Worm (Caenorhabditis elegans) whole organism, young adult: ENCODE measurements around the gene C49C3.4.

ENCODE experiments used
- B0035.1 ChIP-seq: sonication (generic microtip); optimal IDR thresholded peaks from 2 replicates; lab custom pipeline; 2016; ENCODE audit warnings: missing genetic modification characterization, mild to moderate bottlenecking, missing compliant biosample characterization, missing genotype, missing genetic modification reagents
- C06A6.2 ChIP-seq: fragments of 200-800 bp; sonication (Bioruptor generic); conservative IDR thresholded peaks from 2 replicates; pipeline ENCODE4 v1.3.6; 2022; ENCODE audit warnings: missing genetic modification characterization, missing compliant biosample characterization
- D2030.7 ChIP-seq: fragments of 200-800 bp; sonication (Bioruptor generic); IDR thresholded peaks from 2 replicates; pipeline ENCODE4 v1.3.6; 2022; ENCODE audit warnings: missing genetic modification reagents, missing genetic modification characterization, missing compliant biosample characterization
- F37B4.10 ChIP-seq: fragments of 200-800 bp; sonication (Bioruptor generic); IDR thresholded peaks from 2 replicates; pipeline ENCODE4 v1.3.6; 2022; ENCODE audit warnings: missing genetic modification characterization, missing compliant biosample characterization
- F39B2.1 ChIP-seq: fragments of 200-800 bp; sonication (Bioruptor generic); IDR thresholded peaks from 2 replicates; pipeline ENCODE4 v1.3.6; 2022; ENCODE audit warnings: missing genetic modification reagents, missing genetic modification characterization, missing compliant biosample characterization
- F55B11.4 ChIP-seq: sonication (generic microtip); optimal IDR thresholded peaks from 2 replicates; lab custom pipeline; 2016; ENCODE audit warnings: missing compliant biosample characterization, missing genetic modification characterization, borderline replicate concordance; ENCODE audit not compliant: insufficient read depth
- K11D2.4 ChIP-seq: fragments of 200-800 bp; sonication (Bioruptor generic); IDR thresholded peaks from 2 replicates; pipeline ENCODE4 v1.3.6; 2022; ENCODE audit warnings: missing genetic modification reagents, missing genetic modification characterization, missing compliant biosample characterization
- Y53F4B.3 ChIP-seq: fragments of 200-800 bp; sonication (Bioruptor generic); IDR thresholded peaks from 2 replicates; pipeline ENCODE4 v1.3.6; 2022; ENCODE audit warnings: missing genetic modification reagents, missing genetic modification characterization, missing compliant biosample characterization
- akir-1 ChIP-seq: fragments of 200-800 bp; sonication (Bioruptor generic); optimal IDR thresholded peaks from 2 replicates; lab custom pipeline; 2018; ENCODE audit warnings: mild to moderate bottlenecking, missing genetic modification characterization, moderate library complexity, missing compliant biosample characterization
- attf-5 ChIP-seq: fragments of 200-800 bp; sonication (Bioruptor generic); optimal IDR thresholded peaks from 2 replicates; lab custom pipeline; 2018; ENCODE audit warnings: mild to moderate bottlenecking, missing genetic modification characterization, missing compliant biosample characterization
- attf-6 ChIP-seq: fragments of 200-800 bp; sonication (Bioruptor generic); IDR thresholded peaks from 2 replicates; pipeline ENCODE4 v1.3.6; 2022; ENCODE audit warnings: missing genetic modification reagents, missing genetic modification characterization, missing compliant biosample characterization
- bed-1 ChIP-seq: fragments of 200-800 bp; sonication (Bioruptor generic); IDR thresholded peaks from 2 replicates; pipeline ENCODE4 v1.3.6; 2022; ENCODE audit warnings: missing genetic modification reagents, missing genetic modification characterization, missing compliant biosample characterization
- ccch-3 ChIP-seq: fragments of 200-800 bp; sonication (Bioruptor generic); optimal IDR thresholded peaks from 2 replicates; lab custom pipeline; 2018; ENCODE audit warnings: mild to moderate bottlenecking, missing genetic modification characterization, missing compliant biosample characterization
- cebp-2 ChIP-seq: fragments of 200-800 bp; sonication (Bioruptor generic); IDR thresholded peaks from 2 replicates; pipeline ENCODE4 v1.3.6; 2022; ENCODE audit warnings: missing genetic modification characterization, missing compliant biosample characterization
- ceh-27 ChIP-seq: fragments of 200-800 bp; sonication (Bioruptor generic); optimal IDR thresholded peaks from 2 replicates; lab custom pipeline; 2018; ENCODE audit warnings: mild to moderate bottlenecking, missing genetic modification characterization, moderate library complexity, missing compliant biosample characterization
- ceh-40 ChIP-seq: fragments of 200-800 bp; sonication (Bioruptor generic); IDR thresholded peaks from 2 replicates; pipeline ENCODE4 v1.3.6; 2022; ENCODE audit warnings: missing genetic modification characterization, missing compliant biosample characterization
- ceh-58 ChIP-seq: fragments of 200-800 bp; sonication (Bioruptor generic); IDR thresholded peaks from 2 replicates; pipeline ENCODE4 v1.3.6; 2022; ENCODE audit warnings: missing genetic modification characterization, missing compliant biosample characterization
- ceh-79 ChIP-seq: sonication (generic microtip); optimal IDR thresholded peaks from 2 replicates; lab custom pipeline; 2017; ENCODE audit warnings: mild to moderate bottlenecking, missing genetic modification characterization, missing compliant biosample characterization
- chd-7 ChIP-seq: sonication (generic microtip); optimal IDR thresholded peaks from 2 replicates; lab custom pipeline; 2016; ENCODE audit warnings: mild to moderate bottlenecking, missing genetic modification characterization, moderate library complexity, missing compliant biosample characterization
- dpl-1 ChIP-seq: fragments of 150-350 bp; optimal IDR thresholded peaks from 2 replicates; lab custom pipeline; 2014; ENCODE audit warnings: missing biosample characterization, missing genetic modification reagents, missing genetic modification characterization
- ekl-4 ChIP-seq: fragments of 200-800 bp; sonication (Bioruptor generic); IDR thresholded peaks from 2 replicates; pipeline ENCODE4 v1.3.6; 2022; ENCODE audit warnings: missing genetic modification reagents, missing genetic modification characterization, missing compliant biosample characterization
- fkh-3 ChIP-seq: sonication (generic microtip); optimal IDR thresholded peaks from 2 replicates; lab custom pipeline; 2016; ENCODE audit warnings: mild to moderate bottlenecking, missing genetic modification characterization, missing compliant biosample characterization
- gei-17 ChIP-seq: fragments of 200-800 bp; sonication (Bioruptor generic); optimal IDR thresholded peaks from 2 replicates; lab custom pipeline; 2018; ENCODE audit warnings: mild to moderate bottlenecking, missing genetic modification characterization, missing compliant biosample characterization
- him-1 ChIP-seq: sonication (generic microtip); optimal IDR thresholded peaks from 2 replicates; lab custom pipeline; 2016; ENCODE audit warnings: missing genotype, missing genetic modification reagents, missing genetic modification characterization, missing compliant biosample characterization
- lag-1 ChIP-seq: fragments of 200-800 bp; sonication (Bioruptor generic); IDR thresholded peaks from 2 replicates; pipeline ENCODE4 v1.3.6; 2022; ENCODE audit warnings: missing genetic modification reagents, missing genetic modification characterization, missing compliant biosample characterization
- let-607 ChIP-seq, 2 experiments: fragments of 200-800 bp in 1 of 2; sonication (Bioruptor generic) in 1 of 2; sonication (generic microtip) in 1 of 2; optimal IDR thresholded peaks; 2 replicates each; lab custom pipeline; 2016 to 2018; ENCODE audit warnings: mild to moderate bottlenecking in 2 of 2, missing compliant biosample characterization in 2 of 2, missing genetic modification characterization in 2 of 2, moderate library complexity in 2 of 2, missing genotype in 1 of 2
- lin-26 ChIP-seq: fragments of 200-800 bp; sonication (Bioruptor generic); IDR thresholded peaks from 2 replicates; pipeline ENCODE4 v1.3.6; 2022; ENCODE audit warnings: missing genetic modification reagents, missing genetic modification characterization, missing compliant biosample characterization
- lin-40 ChIP-seq: sonication (generic microtip); optimal IDR thresholded peaks from 2 replicates; lab custom pipeline; 2016; ENCODE audit warnings: missing genetic modification characterization, mild to moderate bottlenecking, missing compliant biosample characterization, missing genotype, missing genetic modification reagents
- lin-54 ChIP-seq: fragments of 200-800 bp; sonication (Bioruptor generic); optimal IDR thresholded peaks from 2 replicates; lab custom pipeline; 2018; ENCODE audit warnings: mild to moderate bottlenecking, missing genetic modification characterization, missing compliant biosample characterization
- madf-3 ChIP-seq: fragments of 200-800 bp; sonication (Bioruptor generic); IDR thresholded peaks from 2 replicates; pipeline ENCODE4 v1.3.6; 2022; ENCODE audit warnings: missing genetic modification reagents, missing genetic modification characterization, missing compliant biosample characterization
- madf-6 ChIP-seq: fragments of 200-800 bp; sonication (Bioruptor generic); IDR thresholded peaks from 2 replicates; pipeline ENCODE4 v1.3.6; 2022; ENCODE audit warnings: missing genetic modification reagents, missing genetic modification characterization, missing compliant biosample characterization
- mes-4 ChIP-seq: sonication (generic microtip); optimal IDR thresholded peaks from 2 replicates; lab custom pipeline; 2016; ENCODE audit warnings: missing genotype, missing genetic modification characterization, missing compliant biosample characterization
- mxl-1 ChIP-seq: sonication (generic microtip); optimal IDR thresholded peaks from 2 replicates; lab custom pipeline; 2016; ENCODE audit warnings: missing genetic modification characterization, missing compliant biosample characterization
- nfyb-1 ChIP-seq: fragments of 200-800 bp; sonication (Bioruptor generic); IDR thresholded peaks from 2 replicates; pipeline ENCODE4 v1.3.6; 2022; ENCODE audit warnings: missing genetic modification reagents, missing genetic modification characterization, missing compliant biosample characterization
- nhr-179 ChIP-seq: sonication (generic microtip); optimal IDR thresholded peaks from 2 replicates; lab custom pipeline; 2016; ENCODE audit warnings: mild to moderate bottlenecking, missing genetic modification characterization, missing compliant biosample characterization
- nhr-27 ChIP-seq: fragments of 200-800 bp; sonication (Bioruptor generic); optimal IDR thresholded peaks from 2 replicates; lab custom pipeline; 2018; ENCODE audit warnings: mild to moderate bottlenecking, missing genetic modification characterization, moderate library complexity, missing compliant biosample characterization
- nhr-90 ChIP-seq: sonication (generic microtip); optimal IDR thresholded peaks from 2 replicates; lab custom pipeline; 2016; ENCODE audit warnings: missing genotype, mild to moderate bottlenecking, missing genetic modification characterization, missing compliant biosample characterization
- pbrm-1 ChIP-seq: fragments of 200-800 bp; sonication (Bioruptor generic); IDR thresholded peaks from 2 replicates; pipeline ENCODE4 v1.3.6; 2022; ENCODE audit warnings: missing genetic modification reagents, missing genetic modification characterization, missing compliant biosample characterization
- pha-4 ChIP-seq: fragments of 150-350 bp; sonication (generic microtip); optimal IDR thresholded peaks from 2 replicates; lab custom pipeline; 2014; ENCODE audit warnings: missing biosample characterization, missing genetic modification reagents, missing genetic modification characterization
- rec-8 ChIP-seq, 2 experiments: sonication (generic microtip); optimal IDR thresholded peaks; 2 replicates each; lab custom pipeline; 2016; ENCODE audit warnings: mild to moderate bottlenecking in 2 of 2, missing genetic modification characterization in 2 of 2, missing genetic modification reagents in 2 of 2, missing genotype in 2 of 2, missing biosample characterization in 1 of 2, missing compliant biosample characterization in 1 of 2, moderate library complexity in 1 of 2
- sea-2 ChIP-seq: fragments of 200-800 bp; sonication (Bioruptor generic); IDR thresholded peaks from 2 replicates; pipeline ENCODE4 v1.3.6; 2022; ENCODE audit warnings: missing genetic modification characterization, missing compliant biosample characterization
- snpc-1.1 ChIP-seq: sonication (generic microtip); optimal IDR thresholded peaks from 2 replicates; lab custom pipeline; 2017; ENCODE audit warnings: missing genetic modification characterization, mild to moderate bottlenecking, missing compliant biosample characterization, antibody characterized with exemption, moderate library complexity, missing genotype, missing genetic modification reagents; ENCODE audit not compliant: insufficient read depth
- sptf-2 ChIP-seq: fragments of 200-800 bp; sonication (Bioruptor generic); optimal IDR thresholded peaks from 2 replicates; lab custom pipeline; 2018; ENCODE audit warnings: mild to moderate bottlenecking, missing genetic modification characterization, missing compliant biosample characterization
- tbp1 ChIP-seq: fragments of 200-800 bp; sonication (Bioruptor generic); optimal IDR thresholded peaks from 2 replicates; lab custom pipeline; 2018; ENCODE audit warnings: mild to moderate bottlenecking, missing genetic modification characterization, missing compliant biosample characterization
- zfh-2 ChIP-seq: fragments of 200-800 bp; sonication (Bioruptor generic); conservative IDR thresholded peaks from 2 replicates; pipeline ENCODE4 v1.3.6; 2022; ENCODE audit warnings: missing genetic modification reagents, missing genetic modification characterization, missing compliant biosample characterization
- ztf-22 ChIP-seq: fragments of 200-800 bp; sonication (Bioruptor generic); optimal IDR thresholded peaks from 2 replicates; lab custom pipeline; 2018; ENCODE audit warnings: mild to moderate bottlenecking, missing genetic modification characterization, moderate library complexity, missing compliant biosample characterization
- ztf-28 ChIP-seq: fragments of 200-800 bp; sonication (Bioruptor generic); IDR thresholded peaks from 2 replicates; pipeline ENCODE4 v1.3.6; 2022; ENCODE audit warnings: missing genetic modification reagents, missing genetic modification characterization, missing compliant biosample characterization
- ztf-6 ChIP-seq: fragments of 200-800 bp; sonication (Bioruptor generic); IDR thresholded peaks from 2 replicates; pipeline ENCODE4 v1.3.6; 2022; ENCODE audit warnings: missing genetic modification reagents, missing genetic modification characterization, missing compliant biosample characterization

C49C3.4 gene

DNA sequence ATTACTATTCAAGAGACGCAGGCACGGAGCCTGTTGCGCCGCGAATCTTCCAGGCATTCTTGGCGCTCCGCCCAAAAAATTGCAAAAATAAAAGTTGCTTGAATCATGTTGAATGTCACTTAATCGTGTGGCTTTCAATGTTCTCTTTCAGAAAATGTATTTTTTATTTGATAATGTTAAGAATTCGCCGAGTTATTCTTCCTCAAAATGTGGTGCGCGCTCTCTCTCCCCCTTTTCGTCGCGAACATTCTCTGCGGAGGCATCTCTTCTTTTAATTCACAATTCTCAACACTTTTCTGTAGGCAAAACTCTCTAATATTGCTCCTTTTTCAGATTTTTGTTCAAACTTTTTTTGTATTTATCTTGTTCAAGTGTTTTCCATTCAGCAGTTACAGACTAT lies 42.2 kb upstream of the C49C3.4 start (continued):
- TF ChIP-seq ekl-4 (peak; percentile 97), ccch-3 (GFP tag; lab: Kevin White, UChicago) (peak; percentile 76), ceh-40 (GFP tag; lab: Robert Waterston, UW) (peak; percentile 71; the same call in 1 of the 2 replicates), attf-6 (GFP tag; lab: Robert Waterston, UW) (peak; percentile 90), ceh-79 (peak; percentile 79), nhr-179 (tag; lab: Kevin White, UChicago) (no peak), snpc-1.1 (tag; lab: Kevin White, UChicago) (no peak), ceh-27 (GFP tag; lab: Kevin White, UChicago) (peak; percentile 96), akir-1 (GFP tag; lab: Kevin White, UChicago) (peak; percentile 1), sptf-2 (no peak), nhr-27 (tag; lab: Kevin White, UChicago) (peak; percentile 29), rec-8 (tag; optimal IDR thresholded peaks at IDR 0.05; lab: Kevin White, UChicago) (no peak), bed-1 (GFP tag; lab: Robert Waterston, UW) (no peak), fkh-3 (no peak), let-607 (tag; optimal IDR thresholded peaks at IDR 0.05; lab: Kevin White, UChicago) (peak; percentile 82 to 91), F39B2.1 (GFP tag; lab: Robert Waterston, UW) (no peak), zfh-2 (GFP tag; lab: Robert Waterston, UW) (0 out of 2 replicates have a peak, but pooled peaks have one; percentile 31), lin-54 (GFP tag; lab: Kevin White, UChicago) (peak; percentile 93), mxl-1 (no peak), mes-4 (tag; lab: Kevin White, UChicago) (no peak), D2030.7 (GFP tag; lab: Robert Waterston, UW) (peak; percentile 99), ztf-22 (no peak), F55B11.4 (tag; lab: Kevin White, UChicago) (no peak), pbrm-1 (GFP tag; lab: Robert Waterston, UW) (peak; percentile 98), C06A6.2 (GFP tag; lab: Robert Waterston, UW) (peak; percentile 91), ztf-28 (peak; percentile 92), sea-2 (GFP tag; lab: Robert Waterston, UW) (peak; percentile 73; the same call in 1 of the 2 replicates), cebp-2 (0 out of 2 replicates have a peak, but pooled peaks have one; percentile 77), ceh-58 (GFP tag; lab: Robert Waterston, UW) (no peak), dpl-1 (peak; percentile 45), Y53F4B.3 (GFP tag; lab: Robert Waterston, UW) (no peak), K11D2.4 (peak; percentile 96), F37B4.10 (GFP tag; lab: Robert Waterston, UW) (no peak), chd-7 (tag; lab: Kevin White, UChicago) (peak; percentile 97), nhr-90 (tag; lab: Kevin White, UChicago) (peak; percentile 64), ztf-6 (GFP tag; lab: Robert Waterston, UW) (peak; percentile 94), tbp1 (GFP tag; lab: Kevin White, UChicago) (peak; percentile 80), B0035.1 (tag; lab: Kevin White, UChicago) (peak; percentile 91), pha-4 (peak; percentile 97), madf-6 (GFP tag; lab: Robert Waterston, UW) (peak; percentile 76), nfyb-1 (GFP tag; lab: Robert Waterston, UW) (peak; percentile 95), lag-1 (GFP tag; lab: Robert Waterston, UW) (no peak), lin-40 (peak; percentile 99), attf-5 (GFP tag; lab: Kevin White, UChicago) (peak; percentile 91), lin-26 (GFP tag; lab: Robert Waterston, UW) (peak; percentile 68), gei-17 (GFP tag; lab: Kevin White, UChicago) (peak; percentile 88), him-1 (tag; lab: Kevin White, UChicago) (peak; percentile 23), madf-3 (peak; percentile 94)
